Worm (Caenorhabditis elegans) whole organism, mixed stage, embryonic: Measurements from ENCODE around the gene pkg-2.

Source experiments
- bed-3 ChIP-seq: fragments of 200-800 bp; sonication (Bioruptor generic); optimal IDR thresholded peaks from 3 replicates; lab custom pipeline; 2018; ENCODE audit warnings: mild to moderate bottlenecking, missing genetic modification characterization, moderate library complexity, missing compliant biosample characterization
- lsy-2 ChIP-seq: fragments of 150-350 bp; optimal IDR thresholded peaks from 2 replicates; lab custom pipeline; 2014; ENCODE audit warnings: missing biosample characterization, missing genetic modification characterization
- mab-5 ChIP-seq: fragments of 150-350 bp; optimal IDR thresholded peaks from 2 replicates; lab custom pipeline; 2014; ENCODE audit warnings: missing biosample characterization, missing genetic modification characterization
- nhr-237 ChIP-seq: fragments of 150-350 bp; optimal IDR thresholded peaks from 2 replicates; lab custom pipeline; 2014; ENCODE audit warnings: missing biosample characterization, missing genetic modification characterization
- nhr-28 ChIP-seq: fragments of 150-350 bp; optimal IDR thresholded peaks from 2 replicates; lab custom pipeline; 2014; ENCODE audit warnings: missing biosample characterization, missing genetic modification characterization
- snpc-4 ChIP-seq: fragments of 150-350 bp; optimal IDR thresholded peaks from 2 replicates; lab custom pipeline; 2014; ENCODE audit warnings: missing biosample characterization, missing genetic modification characterization
- unc-39 ChIP-seq: fragments of 150-350 bp; optimal IDR thresholded peaks from 2 replicates; lab custom pipeline; 2014; ENCODE audit warnings: missing biosample characterization, missing genetic modification characterization
- unc-62 ChIP-seq: fragments of 150-350 bp; optimal IDR thresholded peaks from 2 replicates; lab custom pipeline; 2014; ENCODE audit warnings: missing biosample characterization, missing genetic modification reagents, missing genetic modification characterization
- ztf-11 ChIP-seq: fragments of 150-350 bp; optimal IDR thresholded peaks from 2 replicates; lab custom pipeline; 2014; ENCODE audit warnings: missing biosample characterization, missing genetic modification characterization

ce11 chrIV:8542272-8542671 is 21.6 kb downstream of the pkg-2 start:
- TF ChIP-seq unc-62 (GFP tag; lab: Kevin White, UChicago) (no peak), unc-39 (tag; lab: Kevin White, UChicago) (no peak), lsy-2 (no peak), snpc-4 (tag; lab: Kevin White, UChicago) (no peak), nhr-237 (tag; lab: Kevin White, UChicago) (no peak), ztf-11 (tag; lab: Kevin White, UChicago) (no peak), mab-5 (no peak), nhr-28 (tag; lab: Kevin White, UChicago) (no peak), bed-3 (GFP tag; lab: Kevin White, UChicago) (no peak)
